Worm (Caenorhabditis elegans): ENCODE data around the gene cst-1.

ce11 chrX:4357467-4357866 is 18.0 kb downstream of the cst-1 start, which contains the start of gene F14H12.6:
- no peak for TF ChIP-seq ztf-11 (tag; optimal IDR thresholded peaks at IDR 0.05)
- no peak for TF ChIP-seq snpc-4 (tag; optimal IDR thresholded peaks at IDR 0.05)
- TF ChIP-seq ztf-4 (tag; optimal IDR thresholded peaks at IDR 0.05), result no peak
- no peak for TF ChIP-seq unc-62 (GFP tag; optimal IDR thresholded peaks at IDR 0.05)
- TF ChIP-seq alr-1 (tag; optimal IDR thresholded peaks at IDR 0.05), result no peak
- no peak for TF ChIP-seq nhr-129 (tag; optimal IDR thresholded peaks at IDR 0.05)
- no peak for TF ChIP-seq lin-39 (tag; optimal IDR thresholded peaks at IDR 0.05)
- TF ChIP-seq nhr-6 (tag; optimal IDR thresholded peaks at IDR 0.05), result no peak
- TF ChIP-seq ZK546.5 (tag; optimal IDR thresholded peaks at IDR 0.05), result no peak
- no peak for TF ChIP-seq aly-2 (tag; optimal IDR thresholded peaks at IDR 0.05)
- TF ChIP-seq nhr-77 (tag; optimal IDR thresholded peaks at IDR 0.05), result no peak
- TF ChIP-seq unc-55 (GFP tag; optimal IDR thresholded peaks at IDR 0.05), result no peak

Data from whole organism, L2 larva.